Fruit fly (Drosophila melanogaster): ENCODE data around the gene CG42367.

CG42367 gene

dm6 chr2L:9930280-9930679 lies at the start of gene CG42367:
CG42367 (plus strand) TSS chr2L:9930580.
- TF ChIP-seq nom (GFP tag; optimal IDR thresholded peaks at IDR 0.05): no peak

dm6 chr2L:9882393-9882971 lies 47.9 kb upstream of the CG42367 start:
- TF ChIP-seq cg (GFP tag; optimal IDR thresholded peaks at IDR 0.05): peak; percentile 60
- TF ChIP-seq scrt (GFP tag; optimal IDR thresholded peaks at IDR 0.05): peak; percentile 18
- TF ChIP-seq sug (tag; optimal IDR thresholded peaks at IDR 0.05): no peak
- TF ChIP-seq lola (GFP tag; optimal IDR thresholded peaks at IDR 0.05): no peak
- peak; percentile 86 for TF ChIP-seq abd-A (tag; optimal IDR thresholded peaks at IDR 0.05)
- 0 out of 3 replicates have a peak, but pooled peaks have one; percentile 11 for TF ChIP-seq knrl (GFP tag; IDR thresholded peaks at IDR 0.05; ENCODE audit: partially characterized antibody)
- peak; percentile 58 for TF ChIP-seq mirr (GFP tag; optimal IDR thresholded peaks at IDR 0.05)
- peak; percentile 74 for TF ChIP-seq nerfin-1 (tag; optimal IDR thresholded peaks at IDR 0.05)
- TF ChIP-seq Ets65A (GFP tag): peak; percentile 31
- 0 out of 2 replicates have a peak, but pooled peaks have one; percentile 8 for TF ChIP-seq dati (GFP tag; IDR thresholded peaks at IDR 0.05)
- peak; percentile 26 for TF ChIP-seq CG10543 (GFP tag; optimal IDR thresholded peaks at IDR 0.05)
- peak; percentile 5 for TF ChIP-seq sqz (GFP tag; optimal IDR thresholded peaks at IDR 0.05)
- TF ChIP-seq CG15269 (tag; optimal IDR thresholded peaks at IDR 0.05): no peak
- peak; percentile 68 for TF ChIP-seq Deaf1 (tag; optimal IDR thresholded peaks at IDR 0.05)
- peak in 1 of 2 experiments; percentile 7 for TF ChIP-seq Trl (optimal IDR thresholded peaks at IDR 0.05)
- TF ChIP-seq Trl (GFP tag; optimal IDR thresholded peaks at IDR 0.05): no peak

DNA sequence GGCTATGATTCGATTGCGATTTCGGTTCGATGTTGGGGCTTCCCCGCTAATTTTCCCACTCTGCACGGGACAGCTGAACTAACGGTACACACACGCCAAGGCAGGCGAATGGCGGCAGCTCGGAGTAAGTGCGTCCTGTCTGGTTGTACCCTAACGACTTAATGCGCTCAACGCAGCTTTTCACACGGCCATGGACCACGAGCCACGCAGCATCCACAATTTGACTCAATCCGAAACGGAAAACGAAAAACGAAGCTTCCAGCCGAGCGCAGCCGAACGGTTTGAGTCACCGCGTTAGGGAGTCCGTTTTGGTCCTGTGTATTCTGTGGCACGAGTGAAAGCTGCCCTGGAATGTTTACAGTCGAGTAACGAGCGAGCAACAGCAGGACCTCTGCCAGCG lies 44.3 kb upstream of the CG42367 start, which contains the start of gene nAChRalpha6:
TSS of gene nAChRalpha6 (minus strand) at position 165 of the 400 bp plus-strand sequence.
- no peak for TF ChIP-seq CG17361 (GFP tag; IDR thresholded peaks at IDR 0.05)
- 0 out of 4 replicates have a peak, but pooled peaks have one; percentile 54 for TF ChIP-seq chinmo (GFP tag; IDR thresholded peaks at IDR 0.05; ENCODE audit: partially characterized antibody)
- TF ChIP-seq Ets65A (GFP tag): peak; percentile 10
- TF ChIP-seq pnt (GFP tag; optimal IDR thresholded peaks at IDR 0.05): no peak
- no peak for TF ChIP-seq pros (GFP tag; optimal IDR thresholded peaks at IDR 0.05)
- TF ChIP-seq h (optimal IDR thresholded peaks at IDR 0.05): no peak
- TF ChIP-seq CG13624 (GFP tag; optimal IDR thresholded peaks at IDR 0.05): no peak
- TF ChIP-seq cas (GFP tag; IDR thresholded peaks at IDR 0.05): no peak
- peak; percentile 93 for TF ChIP-seq Deaf1 (tag; optimal IDR thresholded peaks at IDR 0.05)
- TF ChIP-seq CG17612 (GFP tag; IDR thresholded peaks at IDR 0.05): no peak
- TF ChIP-seq CG17328 (GFP tag; IDR thresholded peaks at IDR 0.05): no peak
- no peak for TF ChIP-seq CG12219 (GFP tag; optimal IDR thresholded peaks at IDR 0.05)
- no peak for TF ChIP-seq BEAF-32 (GFP tag; optimal IDR thresholded peaks at IDR 0.05)
- TF ChIP-seq CG8089 (GFP tag; optimal IDR thresholded peaks at IDR 0.05): no peak
- no peak for TF ChIP-seq otp (GFP tag; IDR thresholded peaks at IDR 0.05)
- TF ChIP-seq CG34224 (GFP tag; IDR thresholded peaks at IDR 0.05; ENCODE audit: partially characterized antibody): no peak
- peak; percentile 57; the same call in 1 of the 2 replicates for TF ChIP-seq Bgb (GFP tag; IDR thresholded peaks at IDR 0.05; ENCODE audit: partially characterized antibody)
- peak; percentile 34 for TF ChIP-seq abd-A (tag; optimal IDR thresholded peaks at IDR 0.05)
- TF ChIP-seq mld (GFP tag; IDR thresholded peaks at IDR 0.05; ENCODE audit: partially characterized antibody): no peak
- TF ChIP-seq z (GFP tag; IDR thresholded peaks at IDR 0.05): peak; percentile 92
- no peak for TF ChIP-seq B-H2 (GFP tag; optimal IDR thresholded peaks at IDR 0.05)
- TF ChIP-seq E2f2 (GFP tag; IDR thresholded peaks at IDR 0.05): no peak
- no peak for TF ChIP-seq pan (optimal IDR thresholded peaks at IDR 0.05)
- TF ChIP-seq pan (GFP tag; optimal IDR thresholded peaks at IDR 0.05 in 1 of 2, IDR thresholded peaks at IDR 0.05 in 1 of 2): peak in 1 of 2 experiments; percentile 5
- TF ChIP-seq GATAe (GFP tag; conservative IDR thresholded peaks at IDR 0.05): no peak
- TF ChIP-seq Chrac-16 (GFP tag; optimal IDR thresholded peaks at IDR 0.05): no peak
- TF ChIP-seq CG9797 (GFP tag; optimal IDR thresholded peaks at IDR 0.05): no peak
- peak; percentile 71; the same call in 1 of the 2 replicates for TF ChIP-seq Adf1 (GFP tag; IDR thresholded peaks at IDR 0.05)
- no peak for TF ChIP-seq Nf-YC (tag; optimal IDR thresholded peaks at IDR 0.05)
- TF ChIP-seq Atf-2 (GFP tag; optimal IDR thresholded peaks at IDR 0.05): no peak
- no peak for TF ChIP-seq gce (GFP tag; IDR thresholded peaks at IDR 0.05)
- TF ChIP-seq Spps (tag; optimal IDR thresholded peaks at IDR 0.05): no peak

Data from whole organism, embryonic.